Worm (Caenorhabditis elegans) whole organism, mixed stage, embryonic: ENCODE data around the gene C04E6.7.

Source experiments
- M03D4.4 ChIP-seq: sonication (generic microtip); optimal IDR thresholded peaks from 2 replicates; lab custom pipeline; 2017; ENCODE audit warnings: mild to moderate bottlenecking, missing genetic modification characterization, missing compliant biosample characterization
- bed-3 ChIP-seq: fragments of 200-800 bp; sonication (Bioruptor generic); optimal IDR thresholded peaks from 3 replicates; lab custom pipeline; 2018; ENCODE audit warnings: mild to moderate bottlenecking, missing genetic modification characterization, moderate library complexity, missing compliant biosample characterization
- blmp-1 ChIP-seq: fragments of 150-350 bp; optimal IDR thresholded peaks from 2 replicates; lab custom pipeline; 2014; ENCODE audit warnings: missing biosample characterization, missing genetic modification characterization
- ceh-39 ChIP-seq: fragments of 150-350 bp; optimal IDR thresholded peaks from 2 replicates; lab custom pipeline; 2014; ENCODE audit warnings: missing biosample characterization, missing genetic modification characterization
- ceh-83 ChIP-seq: fragments of 200-800 bp; sonication (Bioruptor generic); optimal IDR thresholded peaks from 2 replicates; lab custom pipeline; 2018; ENCODE audit warnings: mild to moderate bottlenecking, missing genetic modification characterization, missing compliant biosample characterization
- ces-1 ChIP-seq: fragments of 150-350 bp; optimal IDR thresholded peaks from 2 replicates; lab custom pipeline; 2014; ENCODE audit warnings: missing biosample characterization, missing genetic modification reagents, missing genetic modification characterization
- cnd-1 ChIP-seq: fragments of 200-800 bp; sonication (Bioruptor generic); optimal IDR thresholded peaks from 2 replicates; lab custom pipeline; 2018; ENCODE audit warnings: mild to moderate bottlenecking, missing genetic modification characterization, missing compliant biosample characterization
- drap-1 ChIP-seq: fragments of 200-800 bp; sonication (Bioruptor generic); optimal IDR thresholded peaks from 3 replicates; lab custom pipeline; 2018; ENCODE audit warnings: mild to moderate bottlenecking, missing genetic modification characterization, missing compliant biosample characterization
- elt-1 ChIP-seq: sonication (generic microtip); optimal IDR thresholded peaks from 2 replicates; lab custom pipeline; 2017; ENCODE audit warnings: missing genetic modification characterization, mild to moderate bottlenecking, missing compliant biosample characterization, antibody characterized with exemption, moderate library complexity, borderline replicate concordance; ENCODE audit not compliant: insufficient read depth
- flh-1 ChIP-seq: fragments of 200-800 bp; sonication (Bioruptor generic); optimal IDR thresholded peaks from 2 replicates; lab custom pipeline; 2018; ENCODE audit warnings: mild to moderate bottlenecking, missing genetic modification characterization, moderate library complexity, missing compliant biosample characterization
- ham-2 ChIP-seq: fragments of 200-800 bp; sonication (Bioruptor generic); optimal IDR thresholded peaks from 2 replicates; lab custom pipeline; 2018; ENCODE audit warnings: mild to moderate bottlenecking, missing genetic modification characterization, missing compliant biosample characterization
- hlh-1 ChIP-seq: fragments of 150-350 bp; optimal IDR thresholded peaks from 2 replicates; lab custom pipeline; 2014; ENCODE audit warnings: missing biosample characterization, missing genetic modification reagents, missing genetic modification characterization
- lin-13 ChIP-seq: fragments of 150-350 bp; optimal IDR thresholded peaks from 2 replicates; lab custom pipeline; 2014; ENCODE audit warnings: missing biosample characterization, missing genetic modification characterization
- lsy-2 ChIP-seq: fragments of 150-350 bp; optimal IDR thresholded peaks from 2 replicates; lab custom pipeline; 2014; ENCODE audit warnings: missing biosample characterization, missing genetic modification characterization
- mab-5 ChIP-seq: fragments of 150-350 bp; optimal IDR thresholded peaks from 2 replicates; lab custom pipeline; 2014; ENCODE audit warnings: missing biosample characterization, missing genetic modification characterization
- mep-1 ChIP-seq: fragments of 150-350 bp; optimal IDR thresholded peaks from 2 replicates; lab custom pipeline; 2017; ENCODE audit warnings: missing biosample characterization, missing genetic modification reagents, missing genetic modification characterization, inconsistent platforms
- mls-2 ChIP-seq: sonication (generic microtip); optimal IDR thresholded peaks from 2 replicates; lab custom pipeline; 2016; ENCODE audit warnings: mild to moderate bottlenecking, missing genetic modification characterization, moderate library complexity, missing compliant biosample characterization
- nhr-12 ChIP-seq: fragments of 150-350 bp; optimal IDR thresholded peaks from 2 replicates; lab custom pipeline; 2014; ENCODE audit warnings: missing biosample characterization, missing genetic modification characterization
- nhr-2 ChIP-seq: fragments of 150-350 bp; optimal IDR thresholded peaks from 2 replicates; lab custom pipeline; 2014; ENCODE audit warnings: missing biosample characterization, missing genetic modification characterization
- nhr-237 ChIP-seq: fragments of 150-350 bp; optimal IDR thresholded peaks from 2 replicates; lab custom pipeline; 2014; ENCODE audit warnings: missing biosample characterization, missing genetic modification characterization
- nhr-28 ChIP-seq: fragments of 150-350 bp; optimal IDR thresholded peaks from 2 replicates; lab custom pipeline; 2014; ENCODE audit warnings: missing biosample characterization, missing genetic modification characterization
- nhr-76 ChIP-seq: sonication (generic microtip); optimal IDR thresholded peaks from 2 replicates; lab custom pipeline; 2017; ENCODE audit warnings: missing biosample characterization, missing genetic modification characterization
- sem-2 ChIP-seq: fragments of 200-800 bp; sonication (Bioruptor generic); optimal IDR thresholded peaks from 2 replicates; lab custom pipeline; 2018; ENCODE audit warnings: mild to moderate bottlenecking, missing genetic modification characterization, missing compliant biosample characterization
- snpc-4 ChIP-seq: fragments of 150-350 bp; optimal IDR thresholded peaks from 2 replicates; lab custom pipeline; 2014; ENCODE audit warnings: missing biosample characterization, missing genetic modification characterization
- sptf-1 ChIP-seq: sonication (generic microtip); optimal IDR thresholded peaks from 2 replicates; lab custom pipeline; 2017; ENCODE audit warnings: mild to moderate bottlenecking, missing genetic modification characterization, moderate library complexity, missing compliant biosample characterization
- unc-120 ChIP-seq: sonication (generic microtip); optimal IDR thresholded peaks from 2 replicates; lab custom pipeline; 2017; ENCODE audit warnings: missing genetic modification characterization, missing compliant biosample characterization; ENCODE audit not compliant: poor library complexity, severe bottlenecking
- unc-39 ChIP-seq: fragments of 150-350 bp; optimal IDR thresholded peaks from 2 replicates; lab custom pipeline; 2014; ENCODE audit warnings: missing biosample characterization, missing genetic modification characterization
- unc-62 ChIP-seq: fragments of 150-350 bp; optimal IDR thresholded peaks from 2 replicates; lab custom pipeline; 2014; ENCODE audit warnings: missing biosample characterization, missing genetic modification reagents, missing genetic modification characterization
- ztf-11 ChIP-seq: fragments of 150-350 bp; optimal IDR thresholded peaks from 2 replicates; lab custom pipeline; 2014; ENCODE audit warnings: missing biosample characterization, missing genetic modification characterization

C04E6.7 gene

DNA sequence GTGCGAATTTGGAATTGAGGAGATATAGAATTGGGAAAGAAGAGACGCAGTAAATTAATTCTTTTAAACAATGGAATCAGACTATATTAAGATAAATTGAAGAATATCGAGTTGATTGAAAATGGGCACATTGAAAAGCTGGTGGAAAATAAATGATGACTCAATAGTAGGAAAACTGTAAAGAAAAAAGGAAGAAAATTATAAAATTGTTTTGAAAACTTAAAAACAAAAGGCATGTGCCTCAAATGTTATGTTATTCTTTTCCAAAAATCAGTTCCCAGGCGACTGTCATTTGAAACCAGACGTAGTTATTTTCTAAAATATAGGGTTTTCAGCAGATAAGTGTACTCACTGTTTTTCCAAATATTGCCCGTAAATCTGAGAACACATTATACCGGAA, 26.8 kb downstream of the C04E6.7 start, which contains the start of gene C04E6.12:
Gene C04E6.12, minus strand, starts transcription at position 101 of the 400 bp plus-strand sequence.
- no peak for TF ChIP-seq lsy-2 (tag; lab: Kevin White, UChicago)
- TF ChIP-seq ces-1 (GFP tag; lab: Kevin White, UChicago), result no peak
- TF ChIP-seq nhr-76 (tag; lab: Kevin White, UChicago), result no peak

- TF ChIP-seq M03D4.4, result no peak
- no peak for TF ChIP-seq unc-62 (GFP tag; lab: Kevin White, UChicago)
- no peak for TF ChIP-seq snpc-4 (tag; lab: Kevin White, UChicago)
- no peak for TF ChIP-seq unc-39 (tag; lab: Kevin White, UChicago)
- no peak for TF ChIP-seq drap-1
- no peak for TF ChIP-seq blmp-1
- no peak for TF ChIP-seq ceh-83 (GFP tag; lab: Kevin White, UChicago)
- TF ChIP-seq mab-5 (tag; lab: Kevin White, UChicago), result no peak
- no peak for TF ChIP-seq ztf-11 (tag; lab: Kevin White, UChicago)
- TF ChIP-seq ceh-39 (tag; lab: Kevin White, UChicago), result no peak
- no peak for TF ChIP-seq mep-1 (tag; lab: Kevin White, UChicago)
- TF ChIP-seq sem-2 (GFP tag; lab: Kevin White, UChicago), result no peak
- no peak for TF ChIP-seq flh-1 (GFP tag; lab: Kevin White, UChicago)
These were observed 28.6 kb downstream of the C04E6.7 start for ce11 chrV:5921761-5922160.

ce11 chrV:5922236-5922635, 29.1 kb downstream of the C04E6.7 start, which contains the start of gene srsx-18:
Gene srsx-18 (plus strand): TSS chrV:5922536.
- TF ChIP-seq nhr-237 (tag; lab: Kevin White, UChicago) (no peak), ham-2 (GFP tag; lab: Kevin White, UChicago) (no peak), sem-2 (GFP tag; lab: Kevin White, UChicago) (no peak), lsy-2 (tag; lab: Kevin White, UChicago) (no peak), bed-3 (GFP tag; lab: Kevin White, UChicago) (no peak), nhr-28 (tag; lab: Kevin White, UChicago) (no peak), mls-2 (tag; lab: Kevin White, UChicago) (no peak), cnd-1 (no peak), ztf-11 (tag; lab: Kevin White, UChicago) (no peak)

DNA sequence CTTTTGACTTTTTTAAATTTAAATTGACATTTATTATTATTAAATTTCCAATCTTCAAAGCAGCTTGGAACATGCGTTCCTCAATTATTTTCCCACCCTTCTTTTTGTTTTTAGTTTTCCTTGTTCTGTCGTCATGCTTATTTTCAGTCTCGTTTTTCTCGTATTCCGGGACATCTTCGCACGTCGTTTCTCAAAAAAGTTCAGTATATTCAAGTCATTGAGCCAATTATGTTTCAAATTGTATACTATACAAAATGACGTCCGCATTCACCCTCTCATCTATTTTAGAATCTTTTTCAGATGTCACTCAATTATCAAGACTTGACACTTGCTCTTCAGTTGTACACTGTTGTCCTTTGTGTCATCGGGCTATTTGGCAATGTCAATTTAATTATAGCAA, 34.2 kb downstream of the C04E6.7 start, which contains the start of gene srsx-17:
Gene srsx-17, plus strand, starts transcription at position 301 of the 400 bp plus-strand sequence.
- TF ChIP-seq nhr-28 (tag; lab: Kevin White, UChicago) (no peak), nhr-12 (tag; lab: Kevin White, UChicago) (no peak), flh-1 (GFP tag; lab: Kevin White, UChicago) (no peak), nhr-237 (tag; lab: Kevin White, UChicago) (no peak), drap-1 (no peak), snpc-4 (tag; lab: Kevin White, UChicago) (no peak), sem-2 (GFP tag; lab: Kevin White, UChicago) (no peak), unc-120 (tag; lab: Kevin White, UChicago) (no peak), lin-13 (tag; lab: Kevin White, UChicago) (no peak), hlh-1 (tag; lab: Kevin White, UChicago) (no peak), nhr-2 (no peak), unc-39 (tag; lab: Kevin White, UChicago) (no peak), cnd-1 (no peak), unc-62 (GFP tag; lab: Kevin White, UChicago) (no peak), ceh-39 (tag; lab: Kevin White, UChicago) (no peak), mls-2 (tag; lab: Kevin White, UChicago) (no peak), ztf-11 (tag; lab: Kevin White, UChicago) (no peak)

- no peak for TF ChIP-seq sptf-1 (tag; lab: Kevin White, UChicago)
- no peak for TF ChIP-seq flh-1 (GFP tag; lab: Kevin White, UChicago)
- TF ChIP-seq unc-62 (GFP tag; lab: Kevin White, UChicago), result no peak
- TF ChIP-seq lsy-2 (tag; lab: Kevin White, UChicago), result no peak
- TF ChIP-seq lin-13 (tag; lab: Kevin White, UChicago), result no peak
- no peak for TF ChIP-seq ztf-11 (tag; lab: Kevin White, UChicago)
- no peak for TF ChIP-seq elt-1 (tag; lab: Kevin White, UChicago)
These were observed 34.9 kb downstream of the C04E6.7 start for ce11 chrV:5928006-5928405.
